Fruit fly (Drosophila melanogaster) whole organism, pupa: Measurements from ENCODE around the gene Oatp33Ea.
A peak's percentile ranks its signal among the peaks of the same experiment; 100 is the strongest.

Experiments
- CG12605 ChIP-seq: fragments of 200-800 bp; sonication (Bioruptor generic); IDR thresholded peaks from 2 replicates; pipeline ENCODE4 v1.3.6; 2022; ENCODE audit warnings: missing biosample characterization, missing genetic modification characterization
- CG13204 ChIP-seq: fragments of 200-800 bp; sonication (Bioruptor generic); optimal IDR thresholded peaks from 2 replicates; lab custom pipeline; 2018; ENCODE audit warnings: missing biosample characterization, mild to moderate bottlenecking, missing genetic modification characterization, moderate library complexity
- CG15710 ChIP-seq: fragments of 200-800 bp; sonication (Bioruptor generic); optimal IDR thresholded peaks from 2 replicates; lab custom pipeline; 2018; ENCODE audit warnings: missing biosample characterization, mild to moderate bottlenecking, missing genetic modification characterization, moderate library complexity
- CG17806 ChIP-seq: fragments of 200-800 bp; sonication (Bioruptor generic); optimal IDR thresholded peaks from 2 replicates; lab custom pipeline; 2018; ENCODE audit warnings: missing biosample characterization, mild to moderate bottlenecking, missing genetic modification characterization, moderate library complexity
- CG34367 ChIP-seq: fragments of 200-800 bp; sonication (Bioruptor generic); optimal IDR thresholded peaks from 2 replicates; lab custom pipeline; 2018; ENCODE audit warnings: missing biosample characterization, mild to moderate bottlenecking, missing genetic modification characterization
- CG8159 ChIP-seq: fragments of 200-800 bp; sonication (Bioruptor generic); optimal IDR thresholded peaks from 3 replicates; lab custom pipeline; 2018; ENCODE audit warnings: missing biosample characterization, mild to moderate bottlenecking, missing genetic modification characterization, moderate library complexity
- CG8301 ChIP-seq: fragments of 200-800 bp; sonication (Bioruptor generic); optimal IDR thresholded peaks from 2 replicates; lab custom pipeline; 2018; ENCODE audit warnings: missing biosample characterization, mild to moderate bottlenecking, missing genetic modification characterization
- Ets98B ChIP-seq: fragments of 200-800 bp; sonication (Bioruptor generic); IDR thresholded peaks from 2 replicates; pipeline ENCODE4 v1.3.6; 2022; ENCODE audit warnings: missing biosample characterization, missing genetic modification characterization
- Pif1A ChIP-seq: fragments of 200-800 bp; sonication (Bioruptor generic); optimal IDR thresholded peaks from 3 replicates; lab custom pipeline; 2016; ENCODE audit warnings: missing biosample characterization, missing genetic modification characterization
- Pif1B ChIP-seq: fragments of 200-800 bp; sonication (Bioruptor generic); optimal IDR thresholded peaks from 3 replicates; lab custom pipeline; 2016; ENCODE audit warnings: missing biosample characterization, missing genetic modification characterization
- fd96Ca ChIP-seq: fragments of 200-800 bp; sonication (Bioruptor generic); IDR thresholded peaks from 3 replicates; pipeline ENCODE4 v1.3.6; 2022; ENCODE audit warnings: missing biosample characterization, missing genetic modification characterization
- gl ChIP-seq: fragments of 200-800 bp; sonication (Bioruptor generic); optimal IDR thresholded peaks from 2 replicates; lab custom pipeline; 2018; ENCODE audit warnings: missing biosample characterization, mild to moderate bottlenecking, missing genetic modification characterization
- rn ChIP-seq: fragments of 200-800 bp; sonication (Bioruptor generic); IDR thresholded peaks from 2 replicates; pipeline ENCODE4 v1.3.6; 2022; ENCODE audit warnings: missing biosample characterization, missing genetic modification characterization

DNA sequence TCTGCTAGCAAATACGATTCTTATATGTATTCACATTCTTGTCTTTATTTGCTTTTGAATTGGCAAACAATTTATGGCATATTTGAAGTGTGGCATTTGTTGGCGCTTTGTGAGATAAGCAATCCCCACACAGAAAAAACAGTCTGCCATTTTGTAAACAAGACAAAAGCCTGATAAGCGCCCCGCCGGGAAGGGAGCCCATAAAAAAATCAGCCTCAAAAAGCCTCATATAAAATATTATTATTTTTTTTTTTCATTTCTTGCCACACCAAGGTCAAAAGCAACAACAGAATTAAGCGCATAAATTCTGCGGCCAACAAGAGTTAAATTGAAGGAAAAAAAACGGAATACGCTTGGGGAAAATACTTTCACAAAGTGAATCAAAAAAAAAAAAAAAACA, 29.6 kb upstream of the Oatp33Ea start:
- TF ChIP-seq rn (no peak), CG8301 (tag; lab: Kevin White, UChicago) (no peak), Pif1B (GFP tag; lab: Kevin White, UChicago) (peak; percentile 32), CG15710 (tag; lab: Kevin White, UChicago) (no peak), gl (no peak), CG12605 (GFP tag; lab: Robert Waterston, UW) (no peak), CG34367 (tag; lab: Kevin White, UChicago) (no peak), fd96Ca (GFP tag; lab: Robert Waterston, UW) (no peak), Ets98B (GFP tag; lab: Robert Waterston, UW) (no peak), CG17806 (no peak), CG13204 (GFP tag; lab: Kevin White, UChicago) (no peak), Pif1A (GFP tag; lab: Kevin White, UChicago) (no peak), CG8159 (no peak)
